Worm (Caenorhabditis elegans): ENCODE results near the gene T26H5.4.
A peak's percentile ranks its signal among the peaks of the same experiment; 100 is the strongest.

DNA sequence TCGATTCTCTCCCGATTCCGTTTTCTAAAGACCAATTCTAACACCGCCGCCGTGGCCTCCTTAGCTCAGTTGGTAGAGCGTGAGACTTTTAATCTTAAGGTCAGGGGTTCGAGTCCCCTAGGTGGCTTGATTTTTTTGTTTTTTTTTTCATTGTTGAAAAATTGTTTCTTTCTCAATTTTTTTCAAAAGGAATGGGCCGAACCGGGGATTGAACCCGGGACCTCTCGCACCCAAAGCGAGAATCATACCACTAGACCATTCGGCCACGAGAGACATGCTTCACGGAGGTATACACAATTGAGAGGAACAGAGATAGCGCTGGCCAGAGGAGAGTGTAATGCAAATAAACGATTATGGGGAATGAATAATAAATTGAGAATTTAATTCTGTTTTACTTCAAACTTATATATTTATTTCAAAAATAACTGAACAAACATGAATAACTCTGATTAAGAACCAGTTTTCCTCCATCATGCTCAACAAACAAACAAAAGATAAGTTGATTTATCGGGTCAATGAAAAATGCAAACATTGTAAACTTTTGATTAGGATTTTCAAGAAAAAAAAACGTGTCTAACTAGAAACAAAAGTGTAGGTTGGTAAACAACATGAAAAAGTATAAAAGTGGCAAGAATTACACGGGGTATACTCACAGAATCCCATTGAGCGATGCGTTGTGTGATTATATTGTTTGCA, 16.7 kb upstream of the T26H5.4 start, which contains the start of gene pqn-71:
- TF ChIP-seq lin-11 (tag; optimal IDR thresholded peaks at IDR 0.05), result peak; percentile 74
- TF ChIP-seq T23F11.4 (GFP tag; optimal IDR thresholded peaks at IDR 0.05), result peak; percentile 79
- no peak for TF ChIP-seq pha-4 (tag; optimal IDR thresholded peaks at IDR 0.05)
- peak; percentile 79 for TF ChIP-seq C08G9.2 (tag; optimal IDR thresholded peaks at IDR 0.05)
- peak; percentile 83 for TF ChIP-seq dve-1 (tag; optimal IDR thresholded peaks at IDR 0.05)
- peak; percentile 80 for TF ChIP-seq sdc-2 (tag; optimal IDR thresholded peaks at IDR 0.05)
- peak; percentile 84 for TF ChIP-seq ttx-3 (tag; optimal IDR thresholded peaks at IDR 0.05)
- TF ChIP-seq fkh-10 (GFP tag; optimal IDR thresholded peaks at IDR 0.05), result no peak
- TF ChIP-seq sox-2 (GFP tag; IDR thresholded peaks at IDR 0.05), result peak; percentile 72
- no peak for TF ChIP-seq pax-1 (tag; optimal IDR thresholded peaks at IDR 0.05)
- TF ChIP-seq odd-2 (tag; optimal IDR thresholded peaks at IDR 0.05), result no peak
- TF ChIP-seq nfya-1 (tag; optimal IDR thresholded peaks at IDR 0.05), result peak; percentile 77

All from whole organism, late embryonic.